Worm (Caenorhabditis elegans): Measurements from ENCODE around the gene F17C11.4.

DNA sequence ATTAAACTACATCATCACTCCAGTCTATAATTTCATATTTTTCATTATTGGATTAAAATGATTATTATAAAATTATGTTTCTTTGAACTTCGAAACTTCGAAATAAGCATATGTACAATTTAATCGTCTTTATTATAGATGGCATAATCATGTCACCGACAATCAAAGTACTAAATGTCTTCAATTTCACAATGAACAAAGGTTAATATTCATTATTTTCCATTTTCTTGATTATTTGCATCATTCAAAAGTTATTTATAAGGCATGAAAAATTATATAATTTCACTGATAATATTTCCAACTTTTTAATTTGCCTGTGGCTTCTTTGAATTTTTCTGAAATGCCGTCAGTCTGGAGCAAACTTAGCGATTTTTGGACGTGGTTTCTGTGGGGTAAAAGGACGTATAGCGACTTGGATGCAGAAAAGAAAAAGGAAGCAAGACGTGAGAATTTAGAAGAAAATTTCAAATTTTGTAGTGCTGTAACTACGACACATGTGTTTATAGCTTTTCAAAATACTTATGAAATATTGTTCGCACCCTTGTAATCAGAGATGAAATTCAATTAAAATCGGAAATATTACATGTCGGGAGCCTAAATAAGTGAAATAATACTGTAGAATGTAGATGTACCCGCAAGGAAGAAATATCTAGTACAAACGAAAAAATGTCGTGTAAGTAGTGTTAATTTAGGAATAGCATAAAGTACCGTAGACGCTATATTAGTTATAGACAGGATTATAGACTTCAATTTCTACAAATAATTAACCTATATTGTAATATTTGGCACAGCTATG, 4.2 kb downstream of the F17C11.4 start, which contains the start of gene F17C11.13:
- TF ChIP-seq nhr-90 (tag; optimal IDR thresholded peaks at IDR 0.05; ENCODE audit: poor library complexity) = no peak
- TF ChIP-seq lin-39 (tag; optimal IDR thresholded peaks at IDR 0.05) = no peak
- no peak for TF ChIP-seq mep-1 (tag; optimal IDR thresholded peaks at IDR 0.05)
- no peak for TF ChIP-seq zag-1 (tag; optimal IDR thresholded peaks at IDR 0.05)
- no peak for TF ChIP-seq zip-4 (GFP tag; optimal IDR thresholded peaks at IDR 0.05)
- no peak for TF ChIP-seq snu-23 (GFP tag; optimal IDR thresholded peaks at IDR 0.05)
- TF ChIP-seq nhr-11 (tag; optimal IDR thresholded peaks at IDR 0.05) = no peak
